Fruit fly (Drosophila melanogaster) whole organism, prepupa: ENCODE measurements around the gene Mical.
A peak's percentile ranks its signal among the peaks of the same experiment; 100 is the strongest.

ENCODE experiments used
- Blimp-1 ChIP-seq: fragments of 200-800 bp; sonication (Bioruptor generic); optimal IDR thresholded peaks from 3 replicates; lab custom pipeline; 2017; ENCODE audit warnings: missing biosample characterization, missing genetic modification characterization, mild to moderate bottlenecking, moderate library complexity, missing genetic modification reagents
- CG11762 ChIP-seq: fragments of 200-800 bp; sonication (Bioruptor generic); optimal IDR thresholded peaks from 3 replicates; lab custom pipeline; 2016; ENCODE audit warnings: missing biosample characterization, missing genetic modification characterization; ENCODE audit not compliant: insufficient read depth
- CG15336 ChIP-seq: fragments of 200-800 bp; sonication (Bioruptor generic); IDR thresholded peaks from 2 replicates; pipeline ENCODE4 v1.3.6; 2022; ENCODE audit warnings: missing biosample characterization, missing genetic modification characterization
- CG1621 ChIP-seq: fragments of 200-800 bp; sonication (Bioruptor generic); optimal IDR thresholded peaks from 3 replicates; lab custom pipeline; 2018; ENCODE audit warnings: missing biosample characterization, mild to moderate bottlenecking, missing genetic modification characterization
- CG16779 ChIP-seq: fragments of 200-800 bp; sonication (Bioruptor generic); optimal IDR thresholded peaks from 3 replicates; lab custom pipeline; 2017; ENCODE audit warnings: missing biosample characterization, mild to moderate bottlenecking, missing genetic modification characterization
- CG3032 ChIP-seq: fragments of 200-800 bp; optimal IDR thresholded peaks from 2 replicates; lab custom pipeline; 2019; ENCODE audit warnings: missing biosample characterization, mild to moderate bottlenecking, missing genetic modification characterization, moderate library complexity
- CG32006 ChIP-seq: fragments of 200-800 bp; sonication (Bioruptor generic); optimal IDR thresholded peaks from 3 replicates; lab custom pipeline; 2017; ENCODE audit warnings: missing biosample characterization, mild to moderate bottlenecking, missing genetic modification characterization
- CG34406 ChIP-seq: fragments of 200-800 bp; sonication (Bioruptor generic); optimal IDR thresholded peaks from 3 replicates; lab custom pipeline; 2016; ENCODE audit warnings: missing biosample characterization, missing genetic modification characterization
- CG4318 ChIP-seq: fragments of 200-800 bp; sonication (Bioruptor generic); optimal IDR thresholded peaks from 3 replicates; lab custom pipeline; 2017; ENCODE audit warnings: missing biosample characterization, mild to moderate bottlenecking, missing genetic modification characterization
- CG6163 ChIP-seq: fragments of 200-800 bp; sonication (Bioruptor generic); IDR thresholded peaks from 3 replicates; pipeline ENCODE4 v1.3.6; 2022; ENCODE audit warnings: missing biosample characterization, missing genetic modification characterization
- CG6808 ChIP-seq: fragments of 200-800 bp; sonication (Bioruptor generic); optimal IDR thresholded peaks from 3 replicates; lab custom pipeline; 2017; ENCODE audit warnings: missing biosample characterization, missing genetic modification characterization, mild to moderate bottlenecking, moderate library complexity, missing genetic modification reagents
- CG6854 ChIP-seq: fragments of 200-800 bp; sonication (Bioruptor generic); optimal IDR thresholded peaks from 2 replicates; lab custom pipeline; 2017; ENCODE audit warnings: missing biosample characterization, mild to moderate bottlenecking, missing genetic modification characterization
- CG7368 ChIP-seq: fragments of 200-800 bp; sonication (Bioruptor generic); optimal IDR thresholded peaks from 3 replicates; lab custom pipeline; 2016; ENCODE audit warnings: missing biosample characterization, missing genetic modification characterization
- CG8119 ChIP-seq: fragments of 200-800 bp; sonication (Bioruptor generic); IDR thresholded peaks from 3 replicates; pipeline ENCODE4 v1.3.6; 2022; ENCODE audit warnings: missing biosample characterization, missing genetic modification characterization
- CG8319 ChIP-seq: fragments of 200-800 bp; sonication (Bioruptor generic); optimal IDR thresholded peaks from 3 replicates; lab custom pipeline; 2016; ENCODE audit warnings: missing biosample characterization, missing genetic modification characterization
- Eip78C ChIP-seq: fragments of 200-800 bp; sonication (Bioruptor generic); peaks from one replicate; lab custom pipeline; 2016; ENCODE audit warnings: missing biosample characterization, missing genetic modification characterization
- Eip93F ChIP-seq: fragments of 200-800 bp; sonication (Bioruptor generic); optimal IDR thresholded peaks from 2 replicates; lab custom pipeline; 2016; ENCODE audit warnings: missing biosample characterization, mild to moderate bottlenecking, missing genetic modification characterization
- Ets96B ChIP-seq: fragments of 200-800 bp; optimal IDR thresholded peaks from 2 replicates; lab custom pipeline; 2019; ENCODE audit warnings: missing biosample characterization, mild to moderate bottlenecking, missing genetic modification characterization, moderate library complexity
- Hr38 ChIP-seq: sonication (Bioruptor generic); optimal IDR thresholded peaks from 2 replicates; lab custom pipeline; 2016; ENCODE audit warnings: missing biosample characterization, missing genetic modification characterization
- Met ChIP-seq: fragments of 200-800 bp; sonication (Bioruptor generic); optimal IDR thresholded peaks from 3 replicates; lab custom pipeline; 2016; ENCODE audit warnings: missing biosample characterization, missing genetic modification characterization
- Smox ChIP-seq: fragments of 200-800 bp; sonication (Bioruptor generic); optimal IDR thresholded peaks from 3 replicates; lab custom pipeline; 2016; ENCODE audit warnings: missing biosample characterization, missing genetic modification characterization
- Sox102F ChIP-seq: fragments of 200-800 bp; sonication (Bioruptor generic); optimal IDR thresholded peaks from 2 replicates; lab custom pipeline; 2016; ENCODE audit warnings: missing biosample characterization, mild to moderate bottlenecking, missing genetic modification characterization
- dac ChIP-seq: fragments of 200-800 bp; sonication (Bioruptor generic); optimal IDR thresholded peaks from 2 replicates; lab custom pipeline; 2017; ENCODE audit warnings: missing biosample characterization, mild to moderate bottlenecking, missing genetic modification characterization
- eg ChIP-seq: fragments of 200-800 bp; sonication (Bioruptor generic); IDR thresholded peaks from 3 replicates; pipeline ENCODE4 v1.3.6; 2022; ENCODE audit warnings: missing biosample characterization, missing genetic modification characterization
- esn ChIP-seq: fragments of 200-800 bp; sonication (Bioruptor generic); optimal IDR thresholded peaks from 2 replicates; lab custom pipeline; 2016; ENCODE audit warnings: missing biosample characterization, mild to moderate bottlenecking, missing genetic modification characterization, moderate library complexity
- fd59A ChIP-seq: fragments of 200-800 bp; sonication (Bioruptor generic); optimal IDR thresholded peaks from 2 replicates; lab custom pipeline; 2017; ENCODE audit warnings: missing biosample characterization, mild to moderate bottlenecking, missing genetic modification characterization, missing genetic modification reagents
- fd85E ChIP-seq: fragments of 200-800 bp; sonication (Bioruptor generic); optimal IDR thresholded peaks from 3 replicates; lab custom pipeline; 2016; ENCODE audit warnings: missing biosample characterization, missing genetic modification characterization
- fkh ChIP-seq: fragments of 200-800 bp; sonication (Bioruptor generic); optimal IDR thresholded peaks from 3 replicates; lab custom pipeline; 2017; ENCODE audit warnings: missing biosample characterization, mild to moderate bottlenecking, missing genetic modification characterization, moderate library complexity
- lz ChIP-seq: fragments of 200-800 bp; sonication (Bioruptor generic); optimal IDR thresholded peaks from 3 replicates; lab custom pipeline; 2016; ENCODE audit warnings: missing biosample characterization, missing genetic modification characterization
- pdm3 ChIP-seq: fragments of 200-800 bp; sonication (Bioruptor generic); optimal IDR thresholded peaks from 3 replicates; lab custom pipeline; 2016; ENCODE audit warnings: missing biosample characterization, missing genetic modification characterization
- spab ChIP-seq: fragments of 200-800 bp; sonication (Bioruptor generic); optimal IDR thresholded peaks from 2 replicates; lab custom pipeline; 2017; ENCODE audit warnings: missing biosample characterization, mild to moderate bottlenecking, missing genetic modification characterization, missing genetic modification reagents
- ss ChIP-seq, 2 experiments: fragments of 200-800 bp; sonication (Bioruptor generic); optimal IDR thresholded peaks; 2 replicates in 1 of 2; 3 replicates in 1 of 2; lab custom pipeline; 2017 to 2018; ENCODE audit warnings: mild to moderate bottlenecking in 2 of 2, missing biosample characterization in 2 of 2, missing genetic modification characterization in 2 of 2, moderate library complexity in 1 of 2
- svp ChIP-seq: fragments of 200-800 bp; sonication (Bioruptor generic); peaks from one replicate; lab custom pipeline; 2016; ENCODE audit warnings: missing biosample characterization, missing genetic modification characterization
- vri ChIP-seq: fragments of 200-800 bp; sonication (Bioruptor generic); optimal IDR thresholded peaks from 3 replicates; lab custom pipeline; 2016; ENCODE audit warnings: missing biosample characterization, mild to moderate bottlenecking, missing genetic modification characterization

The Mical gene

dm6 chr3R:9961163-9962072 lies 81.3 kb downstream of the Mical start (continued):
- TF ChIP-seq Eip93F (GFP tag; lab: Kevin White, UChicago) (peak; percentile 36), CG4318 (GFP tag; lab: Kevin White, UChicago) (peak; percentile 90), CG8119 (GFP tag; lab: Robert Waterston, UW) (peak; percentile 95), CG8319 (GFP tag; lab: Kevin White, UChicago) (peak; percentile 64), eg (GFP tag; lab: Robert Waterston, UW) (peak; percentile 94), svp (GFP tag; lab: Kevin White, UChicago) (peak; percentile 94), fd85E (GFP tag; lab: Kevin White, UChicago) (peak; percentile 75), Ets96B (peak; percentile 87), lz (peak; percentile 87), CG6854 (GFP tag; lab: Kevin White, UChicago) (peak; percentile 6), CG1621 (tag; lab: Kevin White, UChicago) (peak; percentile 84)
- TF ChIP-seq, all 60 proteins: peak for 58

- no peak for TF ChIP-seq esn (GFP tag; lab: Kevin White, UChicago)
- TF ChIP-seq CG11762 (GFP tag; lab: Kevin White, UChicago) = no peak
- no peak for TF ChIP-seq CG8119 (GFP tag; lab: Robert Waterston, UW)
- TF ChIP-seq CG6854 (GFP tag; lab: Kevin White, UChicago) = no peak
- TF ChIP-seq CG6808 (GFP tag; lab: Kevin White, UChicago) = no peak
- peak; percentile 13 for TF ChIP-seq fd59A
- TF ChIP-seq CG34406 = no peak
- no peak for TF ChIP-seq CG15336 (GFP tag; lab: Robert Waterston, UW)
- TF ChIP-seq CG1621 (tag; lab: Kevin White, UChicago) = no peak
- no peak for TF ChIP-seq vri
- peak; percentile 7 for TF ChIP-seq Ets96B
- peak; percentile 51 for TF ChIP-seq Eip78C (GFP tag; lab: Kevin White, UChicago)
- TF ChIP-seq ss (GFP tag; optimal IDR thresholded peaks at IDR 0.05; lab: Kevin White, UChicago) = peak in 1 of 2 experiments; percentile 43
- TF ChIP-seq CG4318 (GFP tag; lab: Kevin White, UChicago) = no peak
- TF ChIP-seq CG3032 (tag; lab: Kevin White, UChicago) = peak; percentile 17
- TF ChIP-seq Sox102F (GFP tag; lab: Kevin White, UChicago) = no peak
- no peak for TF ChIP-seq Hr38
- TF ChIP-seq Met (GFP tag; lab: Kevin White, UChicago) = no peak
- peak; percentile 4 for TF ChIP-seq spab (GFP tag; lab: Kevin White, UChicago)
- TF ChIP-seq eg (GFP tag; lab: Robert Waterston, UW) = no peak
- no peak for TF ChIP-seq dac
- TF ChIP-seq fkh (GFP tag; lab: Kevin White, UChicago) = no peak
These were observed 82.8 kb downstream of the Mical start for dm6 chr3R:9959911-9960310.

DNA sequence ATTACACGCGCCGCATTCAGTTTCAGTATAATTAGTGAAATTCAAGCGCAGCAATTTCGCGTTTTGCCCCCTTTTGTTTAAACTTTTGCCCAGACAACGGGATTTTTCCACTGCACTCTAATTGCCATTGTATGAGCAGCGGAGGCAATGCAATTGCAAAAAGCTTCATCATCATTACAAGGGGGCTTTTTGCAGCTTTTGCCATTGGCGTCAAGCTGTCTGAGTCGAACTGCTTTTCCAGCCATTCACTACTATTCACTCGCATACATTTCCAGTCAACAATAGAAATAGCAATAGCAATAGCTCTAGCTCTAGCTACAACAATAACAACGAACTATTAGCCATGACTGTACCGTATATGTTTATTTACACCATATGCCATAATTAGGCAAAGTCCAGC lies 85.5 kb downstream of the Mical start:
- TF ChIP-seq Blimp-1 (GFP tag; lab: Kevin White, UChicago) (no peak), Smox (GFP tag; lab: Kevin White, UChicago) (no peak), CG11762 (GFP tag; lab: Kevin White, UChicago) (no peak), CG7368 (no peak), CG6854 (GFP tag; lab: Kevin White, UChicago) (no peak), pdm3 (GFP tag; lab: Kevin White, UChicago) (no peak), CG3032 (tag; lab: Kevin White, UChicago) (no peak), CG16779 (tag; lab: Kevin White, UChicago) (no peak), Eip78C (GFP tag; lab: Kevin White, UChicago) (no peak), spab (GFP tag; lab: Kevin White, UChicago) (no peak), CG6163 (GFP tag; lab: Robert Waterston, UW) (no peak), CG8319 (GFP tag; lab: Kevin White, UChicago) (no peak), CG32006 (GFP tag; lab: Kevin White, UChicago) (no peak)
